Worm (Caenorhabditis elegans) whole organism, late embryonic: ENCODE data around the gene sdz-35.

ENCODE experiments used
- F13H6.1 ChIP-seq: sonication (generic microtip); optimal IDR thresholded peaks from 2 replicates; lab custom pipeline; 2016; ENCODE audit warnings: missing genetic modification characterization, missing compliant biosample characterization
- ama-1 ChIP-seq: fragments of 150-350 bp; optimal IDR thresholded peaks from 2 replicates; lab custom pipeline; 2014
- pha-2 ChIP-seq: sonication (generic microtip); optimal IDR thresholded peaks from 2 replicates; lab custom pipeline; 2017; ENCODE audit warnings: mild to moderate bottlenecking, missing genetic modification characterization, missing compliant biosample characterization
- sox-4 ChIP-seq: sonication (generic microtip); optimal IDR thresholded peaks from 2 replicates; lab custom pipeline; 2017; ENCODE audit warnings: mild to moderate bottlenecking, missing genetic modification characterization, inconsistent platforms, missing compliant biosample characterization

DNA sequence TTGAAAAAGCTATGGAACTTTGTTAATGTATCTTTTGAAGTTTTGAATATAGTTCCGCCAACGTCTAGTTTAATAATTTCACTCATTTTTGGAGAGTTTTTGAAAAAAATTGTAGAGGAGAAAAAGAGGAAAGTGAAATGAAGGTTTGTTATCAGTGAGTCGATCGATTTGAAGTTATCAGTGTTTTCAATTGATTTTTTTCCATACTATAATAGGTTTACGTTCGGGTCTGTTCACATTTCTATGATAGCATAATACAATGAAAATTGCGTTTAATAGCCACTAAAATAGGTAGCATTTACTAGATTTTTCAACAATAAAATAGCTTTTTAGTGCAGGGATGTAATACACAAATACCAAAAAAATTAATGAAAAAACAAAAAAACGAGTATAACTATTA is 16.6 kb upstream of the sdz-35 start, which contains the start of gene ZC239.16:
- TF ChIP-seq F13H6.1 (no peak), pha-2 (tag; lab: Kevin White, UChicago) (no peak), ama-1 (lab: Kevin White, UChicago) (no peak), sox-4 (no peak)
